Worm (Caenorhabditis elegans) whole organism, L2 larva: ENCODE measurements around the gene lips-17.

Source experiments
- egl-27 ChIP-seq: sonication (generic microtip); optimal IDR thresholded peaks from 3 replicates; lab custom pipeline; 2017; ENCODE audit warnings: missing biosample characterization, missing genetic modification reagents, missing genetic modification characterization
- elt-1 ChIP-seq: fragments of 150-350 bp; optimal IDR thresholded peaks from 2 replicates; lab custom pipeline; 2014; ENCODE audit warnings: missing biosample characterization, missing genetic modification characterization
- fos-1 ChIP-seq: fragments of 150-350 bp; optimal IDR thresholded peaks from 2 replicates; lab custom pipeline; 2014; ENCODE audit warnings: missing biosample characterization, missing genetic modification characterization
- gmeb-1 ChIP-seq: fragments of 150-350 bp; optimal IDR thresholded peaks from 2 replicates; lab custom pipeline; 2014; ENCODE audit warnings: missing biosample characterization, missing genetic modification characterization
- nhr-12 ChIP-seq: fragments of 150-350 bp; optimal IDR thresholded peaks from 2 replicates; lab custom pipeline; 2014; ENCODE audit warnings: missing biosample characterization, missing genetic modification characterization
- nhr-23 ChIP-seq: fragments of 150-350 bp; optimal IDR thresholded peaks from 2 replicates; lab custom pipeline; 2014; ENCODE audit warnings: missing biosample characterization, missing genetic modification reagents, missing genetic modification characterization
- skn-1 ChIP-seq: sonication (generic microtip); optimal IDR thresholded peaks from 2 replicates; lab custom pipeline; 2017; ENCODE audit warnings: missing biosample characterization, missing genetic modification characterization
- sma-9 ChIP-seq, 2 experiments: fragments of 150-350 bp in 1 of 2; sonication (generic microtip) in 1 of 2; optimal IDR thresholded peaks; 2 replicates each; lab custom pipeline; 2014 to 2016; ENCODE audit warnings: missing genetic modification characterization in 2 of 2, mild to moderate bottlenecking in 1 of 2, missing biosample characterization in 1 of 2, missing compliant biosample characterization in 1 of 2, missing genetic modification reagents in 1 of 2, moderate library complexity in 1 of 2
- snpc-4 ChIP-seq: fragments of 150-350 bp; optimal IDR thresholded peaks from 2 replicates; lab custom pipeline; 2014; ENCODE audit warnings: missing biosample characterization, missing genetic modification characterization

DNA sequence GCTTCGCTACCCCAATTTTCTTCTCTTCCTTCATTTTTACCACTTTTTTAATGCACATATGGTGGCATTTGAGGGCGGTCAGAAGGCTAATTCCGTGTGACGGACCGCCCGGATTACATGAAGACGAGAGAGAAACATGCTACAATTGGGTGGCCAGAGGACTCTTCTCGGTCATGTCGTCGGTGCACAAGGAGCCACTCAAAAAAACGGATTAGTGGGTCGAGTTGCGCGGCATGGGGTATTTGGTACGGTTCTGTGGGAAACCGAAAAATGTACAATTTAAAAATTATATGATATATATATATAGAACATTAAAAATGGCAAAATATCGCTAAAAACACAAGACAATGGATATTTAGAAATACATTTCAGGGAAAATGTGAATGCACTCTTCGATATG lies 37.2 kb upstream of the lips-17 start:
- no peak for TF ChIP-seq egl-27 (tag; lab: Kevin White, UChicago)
- TF ChIP-seq nhr-23 (tag; lab: Kevin White, UChicago): no peak
- no peak for TF ChIP-seq snpc-4
- TF ChIP-seq skn-1 (tag; lab: Kevin White, UChicago): no peak
- no peak for TF ChIP-seq elt-1
- TF ChIP-seq nhr-12: no peak
- TF ChIP-seq gmeb-1: no peak
- no peak for TF ChIP-seq sma-9 (GFP tag; optimal IDR thresholded peaks at IDR 0.05; lab: Kevin White, UChicago)
- TF ChIP-seq sma-9 (tag; optimal IDR thresholded peaks at IDR 0.05; lab: Kevin White, UChicago): no peak
- TF ChIP-seq fos-1 (tag; lab: Kevin White, UChicago): no peak
